Worm (Caenorhabditis elegans) whole organism, L3 larva: ENCODE measurements around the gene doxa-1.

Experiments used
- nhr-11 ChIP-seq: fragments of 150-350 bp; optimal IDR thresholded peaks from 2 replicates; lab custom pipeline; 2014; ENCODE audit warnings: missing biosample characterization, missing genetic modification characterization
- pha-4 ChIP-seq: fragments of 150-350 bp; optimal IDR thresholded peaks from 2 replicates; lab custom pipeline; 2014; ENCODE audit warnings: missing biosample characterization, missing genetic modification reagents, missing genetic modification characterization
- pqm-1 ChIP-seq: fragments of 150-350 bp; optimal IDR thresholded peaks from 2 replicates; lab custom pipeline; 2017; ENCODE audit warnings: missing biosample characterization, missing genetic modification characterization, inconsistent platforms
- unc-62 ChIP-seq: fragments of 150-350 bp; sonication (generic microtip); optimal IDR thresholded peaks from 4 replicates; lab custom pipeline; 2014; ENCODE audit warnings: missing biosample characterization, missing genetic modification reagents, missing genetic modification characterization

DNA sequence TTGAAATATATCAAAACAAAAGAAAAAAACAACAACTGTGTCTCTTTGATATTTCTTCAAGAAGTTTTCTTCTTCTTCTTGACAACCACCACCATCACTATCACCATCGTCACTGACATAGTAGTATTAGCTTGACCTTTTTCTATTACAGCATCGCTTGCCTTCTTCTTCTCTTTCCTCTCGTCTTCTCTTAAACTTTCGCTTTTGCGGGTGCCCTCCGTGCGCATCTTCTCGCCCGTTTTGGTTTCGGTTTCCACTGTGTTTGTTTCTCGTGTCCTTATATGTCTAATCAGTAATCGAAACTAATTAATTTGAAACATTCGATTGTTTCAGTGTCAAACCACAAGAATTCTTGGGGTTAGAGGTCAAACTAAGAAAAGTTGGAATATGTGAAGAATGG is 1.5 kb upstream of the doxa-1 start:
- TF ChIP-seq pha-4 (tag; lab: Kevin White, UChicago) (no peak), unc-62 (GFP tag; lab: Kevin White, UChicago) (no peak), pqm-1 (tag; lab: Kevin White, UChicago) (no peak), nhr-11 (tag; lab: Kevin White, UChicago) (no peak)
